Worm (Caenorhabditis elegans) whole organism, L2 larva: ENCODE results near the gene drd-1.
"Not testable (repeated sequence)": the region's sequence is repeated elsewhere in the genome, so short reads cannot be mapped to it uniquely, and the experiment has no call there.

ENCODE experiments used
- C34F6.9 ChIP-seq: fragments of 150-350 bp; optimal IDR thresholded peaks from 2 replicates; lab custom pipeline; 2014; ENCODE audit warnings: missing biosample characterization, missing genetic modification characterization
- ZK546.5 ChIP-seq: sonication (generic microtip); optimal IDR thresholded peaks from 2 replicates; lab custom pipeline; 2017; ENCODE audit warnings: missing biosample characterization, missing genetic modification characterization
- alr-1 ChIP-seq: fragments of 150-350 bp; optimal IDR thresholded peaks from 2 replicates; lab custom pipeline; 2014; ENCODE audit warnings: missing biosample characterization, missing genetic modification characterization
- aly-2 ChIP-seq: fragments of 150-350 bp; optimal IDR thresholded peaks from 2 replicates; lab custom pipeline; 2014; ENCODE audit warnings: missing biosample characterization, missing genetic modification characterization
- ama-1 ChIP-seq: fragments of 150-350 bp; optimal IDR thresholded peaks from 2 replicates; lab custom pipeline; 2018; ENCODE audit warnings: inconsistent platforms
- ceh-16 ChIP-seq: fragments of 150-350 bp; optimal IDR thresholded peaks from 2 replicates; lab custom pipeline; 2014; ENCODE audit warnings: missing biosample characterization, missing genetic modification characterization
- crh-2 ChIP-seq: sonication (generic microtip); optimal IDR thresholded peaks from 2 replicates; lab custom pipeline; 2017; ENCODE audit warnings: missing biosample characterization, missing genetic modification characterization
- dmd-4 ChIP-seq: sonication (generic microtip); optimal IDR thresholded peaks from 2 replicates; lab custom pipeline; 2017; ENCODE audit warnings: missing biosample characterization, missing genetic modification characterization
- egl-27 ChIP-seq: sonication (generic microtip); optimal IDR thresholded peaks from 3 replicates; lab custom pipeline; 2017; ENCODE audit warnings: missing biosample characterization, missing genetic modification reagents, missing genetic modification characterization
- elt-1 ChIP-seq: fragments of 150-350 bp; optimal IDR thresholded peaks from 2 replicates; lab custom pipeline; 2014; ENCODE audit warnings: missing biosample characterization, missing genetic modification characterization
- elt-3 ChIP-seq: sonication (generic microtip); optimal IDR thresholded peaks from 2 replicates; lab custom pipeline; 2017; ENCODE audit warnings: missing biosample characterization, missing genetic modification characterization
- gmeb-1 ChIP-seq: fragments of 150-350 bp; optimal IDR thresholded peaks from 2 replicates; lab custom pipeline; 2014; ENCODE audit warnings: missing biosample characterization, missing genetic modification characterization
- lin-11 ChIP-seq: fragments of 150-350 bp; sonication (generic microtip); optimal IDR thresholded peaks from 2 replicates; lab custom pipeline; 2014; ENCODE audit warnings: missing biosample characterization, missing genetic modification characterization, inconsistent platforms, mixed read lengths
- lin-13 ChIP-seq: fragments of 150-350 bp; optimal IDR thresholded peaks from 2 replicates; lab custom pipeline; 2014; ENCODE audit warnings: missing biosample characterization, missing genetic modification reagents, missing genetic modification characterization
- mab-5 ChIP-seq: fragments of 150-350 bp; optimal IDR thresholded peaks from 2 replicates; lab custom pipeline; 2014; ENCODE audit warnings: missing biosample characterization, missing genetic modification characterization
- mdl-1 ChIP-seq, 2 experiments: fragments of 150-350 bp in 1 of 2; sonication (generic microtip) in 1 of 2; optimal IDR thresholded peaks; 2 replicates each; lab custom pipeline; 2017; ENCODE audit warnings: missing biosample characterization in 2 of 2, missing genetic modification characterization in 2 of 2
- nhr-11 ChIP-seq: fragments of 150-350 bp; optimal IDR thresholded peaks from 2 replicates; lab custom pipeline; 2014; ENCODE audit warnings: missing biosample characterization, missing genetic modification characterization
- nhr-12 ChIP-seq: fragments of 150-350 bp; optimal IDR thresholded peaks from 2 replicates; lab custom pipeline; 2014; ENCODE audit warnings: missing biosample characterization, missing genetic modification characterization
- nhr-129 ChIP-seq: fragments of 150-350 bp; optimal IDR thresholded peaks from 2 replicates; lab custom pipeline; 2014; ENCODE audit warnings: missing biosample characterization, missing genetic modification characterization
- nhr-21 ChIP-seq: fragments of 150-350 bp; optimal IDR thresholded peaks from 2 replicates; lab custom pipeline; 2014; ENCODE audit warnings: missing biosample characterization, missing genetic modification characterization
- nhr-23 ChIP-seq: fragments of 150-350 bp; optimal IDR thresholded peaks from 2 replicates; lab custom pipeline; 2014; ENCODE audit warnings: missing biosample characterization, missing genetic modification reagents, missing genetic modification characterization
- nhr-237 ChIP-seq: fragments of 150-350 bp; optimal IDR thresholded peaks from 2 replicates; lab custom pipeline; 2014; ENCODE audit warnings: missing biosample characterization, missing genetic modification characterization
- nhr-25 ChIP-seq: fragments of 150-350 bp; sonication (generic microtip); optimal IDR thresholded peaks from 3 replicates; lab custom pipeline; 2014; ENCODE audit warnings: missing biosample characterization, missing genetic modification characterization
- nhr-77 ChIP-seq: fragments of 150-350 bp; optimal IDR thresholded peaks from 2 replicates; lab custom pipeline; 2014; ENCODE audit warnings: missing biosample characterization, missing genetic modification characterization
- sem-4 ChIP-seq: fragments of 150-350 bp; optimal IDR thresholded peaks from 2 replicates; lab custom pipeline; 2014; ENCODE audit warnings: missing biosample characterization, missing genetic modification reagents, missing genetic modification characterization
- skn-1 ChIP-seq: sonication (generic microtip); optimal IDR thresholded peaks from 2 replicates; lab custom pipeline; 2017; ENCODE audit warnings: missing biosample characterization, missing genetic modification characterization
- snpc-4 ChIP-seq: fragments of 150-350 bp; optimal IDR thresholded peaks from 2 replicates; lab custom pipeline; 2014; ENCODE audit warnings: missing biosample characterization, missing genetic modification characterization
- unc-39 ChIP-seq: fragments of 150-350 bp; optimal IDR thresholded peaks from 2 replicates; lab custom pipeline; 2014; ENCODE audit warnings: missing biosample characterization, missing genetic modification characterization
- unc-55 ChIP-seq: fragments of 150-350 bp; sonication (generic microtip); optimal IDR thresholded peaks from 3 replicates; lab custom pipeline; 2014; ENCODE audit warnings: missing biosample characterization, missing genetic modification reagents, missing genetic modification characterization
- unc-62 ChIP-seq: fragments of 150-350 bp; optimal IDR thresholded peaks from 2 replicates; lab custom pipeline; 2014; ENCODE audit warnings: missing biosample characterization, missing genetic modification reagents, missing genetic modification characterization
- zag-1 ChIP-seq: fragments of 150-350 bp; optimal IDR thresholded peaks from 2 replicates; lab custom pipeline; 2014; ENCODE audit warnings: missing biosample characterization, missing genetic modification characterization
- ztf-4 ChIP-seq: fragments of 150-350 bp; optimal IDR thresholded peaks from 2 replicates; lab custom pipeline; 2014; ENCODE audit warnings: missing biosample characterization, missing genetic modification characterization

The drd-1 gene

DNA sequence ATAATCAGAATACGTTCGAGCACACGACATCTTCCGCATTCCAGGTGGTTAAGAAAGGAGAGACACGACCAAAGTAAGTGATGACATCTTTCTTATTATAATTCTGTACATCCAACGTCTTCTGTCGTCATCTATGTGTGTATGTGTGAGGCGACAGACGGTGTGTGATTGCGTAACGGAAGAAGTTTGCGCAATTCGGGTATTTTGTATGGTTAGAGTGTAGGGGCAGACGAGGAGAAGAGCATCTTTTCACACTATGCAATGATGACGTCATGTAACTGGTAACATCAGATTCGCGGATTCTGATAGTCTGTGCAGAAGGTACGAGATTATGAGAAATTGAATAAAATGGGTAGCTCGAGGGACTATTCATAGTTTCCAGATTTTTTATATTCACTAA is 27.2 kb downstream of the drd-1 start:
- no peak for TF ChIP-seq lin-13 (GFP tag; lab: Kevin White, UChicago)
- TF ChIP-seq unc-55, result no peak
- TF ChIP-seq skn-1, result no peak
- TF ChIP-seq nhr-237 (tag; lab: Kevin White, UChicago), result no peak
- no peak for TF ChIP-seq snpc-4
- no peak for TF ChIP-seq mab-5 (tag; lab: Kevin White, UChicago)
- TF ChIP-seq ama-1, result no peak
- no peak for TF ChIP-seq nhr-129 (tag; lab: Kevin White, UChicago)
- no peak for TF ChIP-seq ztf-4

DNA sequence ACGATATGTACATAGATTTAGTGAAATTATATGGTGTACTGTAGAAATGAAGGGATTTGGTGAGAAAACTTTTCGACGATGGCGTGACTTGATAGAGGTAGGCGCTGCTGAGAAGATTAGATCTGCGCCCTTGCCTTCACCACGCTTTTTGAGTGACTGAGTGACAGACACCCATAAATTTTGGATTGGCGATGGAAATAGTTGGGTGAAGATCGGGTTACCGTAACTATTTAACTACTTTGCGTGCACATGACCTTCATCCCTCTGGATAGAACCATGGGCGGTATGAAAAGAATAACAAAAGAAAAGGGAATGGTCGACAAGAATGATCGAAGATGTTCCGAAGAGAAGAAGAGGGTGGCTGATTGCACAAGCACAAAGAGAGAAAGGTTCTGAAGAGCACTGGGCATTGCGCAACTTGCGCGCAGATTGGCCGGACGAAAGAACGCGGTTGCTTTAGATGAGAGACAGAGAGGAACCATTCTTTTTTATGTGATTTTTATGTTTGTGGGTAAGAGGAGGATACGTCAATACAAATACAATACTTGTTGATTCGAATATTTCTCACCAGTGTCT is 27.7 kb downstream of the drd-1 start:
- TF ChIP-seq nhr-129 (tag; lab: Kevin White, UChicago), result no peak
- TF ChIP-seq nhr-23, result no peak
- TF ChIP-seq zag-1 (tag; lab: Kevin White, UChicago), result no peak
- TF ChIP-seq ceh-16, result peak; percentile 37
- TF ChIP-seq gmeb-1, result no peak
- TF ChIP-seq elt-1 (tag; lab: Kevin White, UChicago), result peak; percentile 17
- no peak for TF ChIP-seq elt-3 (tag; lab: Kevin White, UChicago)
- no peak for TF ChIP-seq nhr-77 (tag; lab: Kevin White, UChicago)
- TF ChIP-seq alr-1, result no peak

DNA sequence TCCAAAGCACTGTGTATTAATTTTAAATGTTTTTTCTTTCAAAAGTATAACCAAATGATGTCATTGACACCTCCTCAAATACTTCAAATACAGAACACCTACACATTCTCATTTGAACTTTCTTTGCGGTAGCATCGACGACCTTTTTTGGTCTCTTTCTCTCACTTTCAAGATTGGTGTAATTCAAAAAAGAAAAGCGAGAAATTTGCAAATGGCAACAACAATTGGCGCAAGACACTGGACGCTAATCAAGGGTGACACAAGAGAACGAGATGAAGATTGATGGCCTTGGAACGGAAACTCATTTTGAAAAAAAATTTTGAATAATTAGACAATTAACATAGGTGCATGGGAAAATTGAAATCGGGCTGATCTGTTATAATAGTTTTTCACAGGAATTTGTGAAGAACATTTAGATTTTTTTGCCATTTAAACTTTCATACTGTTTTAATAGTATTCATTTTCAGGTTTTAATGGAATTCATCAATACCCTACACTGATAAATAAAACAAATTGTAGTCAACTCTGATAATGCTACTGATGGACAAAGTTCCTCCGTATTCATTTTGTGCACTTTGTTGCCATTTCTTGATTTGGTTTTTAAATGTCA is 29.3 kb downstream of the drd-1 start, which contains the start of gene fdgt-2:
Gene fdgt-2, plus strand, starts transcription at position 560 of the 610 bp plus-strand sequence.
- TF ChIP-seq ceh-16 (peak; percentile 77), nhr-25 (peak; percentile 43), nhr-129 (tag; lab: Kevin White, UChicago) (no peak), zag-1 (tag; lab: Kevin White, UChicago) (no peak), nhr-23 (no peak)
- TF ChIP-seq, all 48 proteins: peak for 2

DNA sequence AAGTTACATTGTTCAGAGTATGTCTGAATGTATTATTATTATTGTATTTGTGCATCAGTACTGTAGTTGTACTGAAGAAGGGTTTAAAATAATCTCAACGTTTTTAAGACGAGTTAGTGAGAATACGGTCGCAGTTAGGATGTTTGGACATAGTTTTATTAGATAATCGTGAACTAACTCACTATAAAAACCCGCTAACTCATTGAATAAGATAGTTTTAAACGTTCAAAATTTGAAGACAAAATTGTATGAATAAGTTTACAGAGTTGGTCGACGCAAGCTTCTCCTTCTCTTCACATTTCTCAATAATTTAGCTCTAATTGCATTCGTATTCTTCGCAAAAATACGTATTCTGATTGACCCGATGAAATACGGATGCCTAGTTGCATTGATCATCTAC is 31.2 kb downstream of the drd-1 start:
- TF ChIP-seq nhr-25 (peak; percentile 76), mab-5 (tag; lab: Kevin White, UChicago) (peak; percentile 25), egl-27 (tag; lab: Kevin White, UChicago) (no peak), nhr-12 (tag; lab: Kevin White, UChicago) (peak; percentile 81), ZK546.5 (tag; lab: Kevin White, UChicago) (no peak), sem-4 (tag; lab: Kevin White, UChicago) (no peak)

DNA sequence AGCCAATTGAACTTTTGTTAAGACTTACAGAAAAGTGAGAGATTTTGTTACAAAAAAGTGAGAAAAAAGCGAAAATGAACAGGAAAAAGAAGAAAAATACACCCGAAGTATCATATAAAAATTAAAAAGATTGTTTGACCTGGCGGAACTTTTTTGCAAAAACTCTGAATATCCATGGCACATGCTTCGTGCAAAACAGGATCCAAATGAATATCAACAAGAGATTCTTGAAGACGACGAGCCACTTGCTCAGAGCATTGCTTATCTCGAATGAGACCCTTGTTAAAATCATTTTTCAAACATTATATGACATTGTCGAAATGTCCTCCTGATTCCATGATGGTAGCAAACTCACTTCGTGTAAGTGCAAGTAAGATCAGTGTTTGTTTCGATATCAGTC is 31.9 kb downstream of the drd-1 start, which contains the start of gene F14E5.8:
Gene F14E5.8, plus strand, starts transcription at position 301 of the 400 bp plus-strand sequence.
- not testable (repeated sequence) for TF ChIP-seq gmeb-1; unc-62 (GFP tag; lab: Kevin White, UChicago); nhr-21 (tag; lab: Kevin White, UChicago)

DNA sequence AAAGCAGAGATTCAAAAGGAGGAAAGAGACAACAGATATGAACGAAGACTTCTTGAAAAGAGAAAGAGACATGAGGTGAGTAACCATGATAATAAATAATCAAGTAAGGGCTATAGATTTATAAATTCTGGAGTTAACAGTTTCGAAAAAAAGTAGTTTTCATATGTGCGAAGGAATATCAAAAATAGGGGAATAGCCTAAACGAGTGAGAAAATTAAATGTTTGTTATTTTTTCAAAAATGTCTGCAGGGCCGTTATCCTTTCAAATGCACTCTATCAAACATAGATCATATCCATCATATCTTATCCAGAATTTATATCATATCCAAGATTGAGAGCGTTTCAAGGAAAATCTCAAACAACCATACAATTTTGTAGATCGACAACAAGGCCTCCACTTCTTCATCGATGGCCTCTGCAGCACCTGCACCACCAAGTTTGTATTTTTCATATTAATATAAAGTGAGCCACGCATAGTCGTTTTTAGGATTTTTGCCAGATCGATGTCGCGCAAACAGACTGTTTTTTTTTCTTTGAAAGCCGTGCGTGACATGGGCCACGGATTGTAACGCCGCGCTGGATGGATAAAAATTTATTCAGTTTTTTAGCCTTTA is 33.0 kb downstream of the drd-1 start:
- peak; percentile 85 for TF ChIP-seq nhr-25
- peak; percentile 85 for TF ChIP-seq nhr-12 (tag; lab: Kevin White, UChicago)
- no peak for TF ChIP-seq lin-11 (tag; lab: Kevin White, UChicago)

DNA sequence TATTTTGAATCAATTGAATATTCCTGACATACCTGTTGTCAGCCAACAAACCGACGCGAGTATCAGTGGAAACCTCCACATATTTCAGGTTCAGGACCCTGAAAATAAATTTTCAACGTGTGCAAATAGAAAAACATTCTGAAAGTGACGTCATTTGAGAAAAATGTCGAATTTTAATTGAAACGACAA is 40.8 kb downstream of the drd-1 start, which contains the start of gene F14E5.2:
Gene F14E5.2, minus strand, starts transcription at position 101 of the 189 bp plus-strand sequence.
- TF ChIP-seq mdl-1 (tag; optimal IDR thresholded peaks at IDR 0.05; lab: Kevin White, UChicago) (no peak), nhr-11 (tag; lab: Kevin White, UChicago) (no peak), dmd-4 (tag; lab: Kevin White, UChicago) (no peak), ztf-4 (no peak), snpc-4 (no peak), gmeb-1 (no peak), ZK546.5 (tag; lab: Kevin White, UChicago) (no peak), crh-2 (tag; lab: Kevin White, UChicago) (no peak), nhr-23 (no peak), C34F6.9 (no peak), unc-55 (no peak), aly-2 (tag; lab: Kevin White, UChicago) (no peak), nhr-12 (tag; lab: Kevin White, UChicago) (no peak), nhr-77 (tag; lab: Kevin White, UChicago) (no peak), unc-39 (tag; lab: Kevin White, UChicago) (no peak), zag-1 (tag; lab: Kevin White, UChicago) (no peak)
